Worm (Caenorhabditis elegans) whole organism, late embryonic: ENCODE data around the gene F35H8.2.
A peak's percentile ranks its signal among the peaks of the same experiment; 100 is the strongest.

Experiments
- C38D4.7 ChIP-seq: fragments of 200-800 bp; sonication (Bioruptor generic); optimal IDR thresholded peaks from 2 replicates; lab custom pipeline; 2018; ENCODE audit warnings: mild to moderate bottlenecking, missing genetic modification characterization, moderate library complexity, missing compliant biosample characterization
- F13H6.1 ChIP-seq: sonication (generic microtip); optimal IDR thresholded peaks from 2 replicates; lab custom pipeline; 2016; ENCODE audit warnings: missing genetic modification characterization, missing compliant biosample characterization
- K02D7.2 ChIP-seq: sonication (generic microtip); optimal IDR thresholded peaks from 2 replicates; lab custom pipeline; 2017; ENCODE audit warnings: mild to moderate bottlenecking, missing genetic modification characterization, missing compliant biosample characterization
- K09A11.1 ChIP-seq: sonication (generic microtip); optimal IDR thresholded peaks from 2 replicates; lab custom pipeline; 2017; ENCODE audit warnings: antibody characterized with exemption, mild to moderate bottlenecking, missing genetic modification characterization, missing compliant biosample characterization; ENCODE audit not compliant: insufficient read depth
- T23F11.4 ChIP-seq: fragments of 200-800 bp; sonication (Bioruptor generic); optimal IDR thresholded peaks from 2 replicates; lab custom pipeline; 2018; ENCODE audit warnings: mild to moderate bottlenecking, missing genetic modification characterization, missing compliant biosample characterization
- ahr-1 ChIP-seq: sonication (generic microtip); optimal IDR thresholded peaks from 2 replicates; lab custom pipeline; 2016; ENCODE audit warnings: missing genetic modification characterization, missing compliant biosample characterization
- ceh-14 ChIP-seq: sonication (generic microtip); optimal IDR thresholded peaks from 2 replicates; lab custom pipeline; 2016; ENCODE audit warnings: missing genotype, missing genetic modification characterization, missing compliant biosample characterization
- ceh-18 ChIP-seq: sonication (generic microtip); optimal IDR thresholded peaks from 2 replicates; lab custom pipeline; 2016; ENCODE audit warnings: missing genetic modification characterization, missing compliant biosample characterization
- ceh-2 ChIP-seq: sonication (generic microtip); optimal IDR thresholded peaks from 2 replicates; lab custom pipeline; 2016; ENCODE audit warnings: missing genotype, missing genetic modification characterization, missing compliant biosample characterization
- ceh-24 ChIP-seq: sonication (generic microtip); optimal IDR thresholded peaks from 2 replicates; lab custom pipeline; 2016; ENCODE audit warnings: mild to moderate bottlenecking, missing genetic modification characterization, missing compliant biosample characterization
- ceh-31 ChIP-seq: sonication (generic microtip); optimal IDR thresholded peaks from 2 replicates; lab custom pipeline; 2016; ENCODE audit warnings: missing genetic modification characterization, missing compliant biosample characterization
- ceh-34 ChIP-seq: sonication (generic microtip); optimal IDR thresholded peaks from 2 replicates; lab custom pipeline; 2016; ENCODE audit warnings: mild to moderate bottlenecking, missing genetic modification characterization, missing compliant biosample characterization
- ceh-45 ChIP-seq: fragments of 200-800 bp; sonication (Bioruptor generic); IDR thresholded peaks from 2 replicates; pipeline ENCODE4 v1.3.6; 2022; ENCODE audit warnings: missing genetic modification reagents, missing genetic modification characterization, missing compliant biosample characterization
- ceh-48 ChIP-seq: sonication (generic microtip); optimal IDR thresholded peaks from 2 replicates; lab custom pipeline; 2016; ENCODE audit warnings: missing genetic modification characterization, inconsistent platforms, missing compliant biosample characterization
- ceh-6 ChIP-seq: fragments of 200-800 bp; sonication (Bioruptor generic); optimal IDR thresholded peaks from 2 replicates; lab custom pipeline; 2018; ENCODE audit warnings: mild to moderate bottlenecking, missing genetic modification characterization, missing compliant biosample characterization
- ceh-9 ChIP-seq: sonication (generic microtip); optimal IDR thresholded peaks from 2 replicates; lab custom pipeline; 2016; ENCODE audit warnings: mild to moderate bottlenecking, missing genetic modification characterization, inconsistent platforms, missing compliant biosample characterization
- che-1 ChIP-seq: sonication (generic microtip); optimal IDR thresholded peaks from 2 replicates; lab custom pipeline; 2016; ENCODE audit warnings: mild to moderate bottlenecking, missing genetic modification characterization, missing compliant biosample characterization
- dve-1 ChIP-seq: sonication (generic microtip); optimal IDR thresholded peaks from 2 replicates; lab custom pipeline; 2017; ENCODE audit warnings: antibody characterized with exemption, mild to moderate bottlenecking, missing genetic modification characterization, missing compliant biosample characterization
- elt-4 ChIP-seq: sonication (generic microtip); optimal IDR thresholded peaks from 2 replicates; lab custom pipeline; 2016; ENCODE audit warnings: missing genetic modification characterization, missing compliant biosample characterization
- eyg-1 ChIP-seq: sonication (generic microtip); optimal IDR thresholded peaks from 2 replicates; lab custom pipeline; 2016; ENCODE audit warnings: missing genotype, missing genetic modification characterization, missing compliant biosample characterization
- fkh-10 ChIP-seq: fragments of 150-350 bp; optimal IDR thresholded peaks from 2 replicates; lab custom pipeline; 2014; ENCODE audit warnings: missing biosample characterization, missing genetic modification reagents, missing genetic modification characterization
- gmeb-2 ChIP-seq: sonication (generic microtip); optimal IDR thresholded peaks from 2 replicates; lab custom pipeline; 2016; ENCODE audit warnings: missing genetic modification characterization, inconsistent platforms, missing compliant biosample characterization
- hlh-15 ChIP-seq: sonication (generic microtip); optimal IDR thresholded peaks from 2 replicates; lab custom pipeline; 2016; ENCODE audit warnings: missing genetic modification characterization, missing compliant biosample characterization
- hlh-6 ChIP-seq: sonication (generic microtip); optimal IDR thresholded peaks from 2 replicates; lab custom pipeline; 2016; ENCODE audit warnings: missing genotype, missing genetic modification characterization, missing compliant biosample characterization
- hlh-8 ChIP-seq: sonication (generic microtip); optimal IDR thresholded peaks from 2 replicates; lab custom pipeline; 2016; ENCODE audit warnings: missing genotype, missing genetic modification characterization, missing compliant biosample characterization
- lim-6 ChIP-seq: sonication (generic microtip); optimal IDR thresholded peaks from 2 replicates; lab custom pipeline; 2016; ENCODE audit warnings: missing genetic modification characterization, missing compliant biosample characterization
- mec-3 ChIP-seq: sonication (generic microtip); optimal IDR thresholded peaks from 2 replicates; lab custom pipeline; 2016; ENCODE audit warnings: borderline replicate concordance, missing genetic modification characterization, missing compliant biosample characterization
- nfya-1 ChIP-seq: sonication (generic microtip); optimal IDR thresholded peaks from 2 replicates; lab custom pipeline; 2017; ENCODE audit warnings: missing genetic modification characterization, mild to moderate bottlenecking, missing compliant biosample characterization, antibody characterized with exemption, moderate library complexity
- nhr-11 ChIP-seq: fragments of 150-350 bp; optimal IDR thresholded peaks from 2 replicates; lab custom pipeline; 2014; ENCODE audit warnings: missing biosample characterization, missing genetic modification characterization
- nhr-232 ChIP-seq: sonication (generic microtip); optimal IDR thresholded peaks from 2 replicates; lab custom pipeline; 2016; ENCODE audit warnings: missing genetic modification characterization, missing compliant biosample characterization
- npax-4 ChIP-seq: sonication (generic microtip); optimal IDR thresholded peaks from 2 replicates; lab custom pipeline; 2016; ENCODE audit warnings: missing genetic modification characterization, missing compliant biosample characterization
- pag-3 ChIP-seq: sonication (generic microtip); optimal IDR thresholded peaks from 2 replicates; lab custom pipeline; 2016; ENCODE audit warnings: missing compliant biosample characterization, missing genetic modification characterization, borderline replicate concordance
- pha-4 ChIP-seq: fragments of 150-350 bp; optimal IDR thresholded peaks from 2 replicates; lab custom pipeline; 2018; ENCODE audit warnings: missing biosample characterization, missing genetic modification reagents, missing genetic modification characterization
- pqm-1 ChIP-seq: sonication (generic microtip); optimal IDR thresholded peaks from 2 replicates; lab custom pipeline; 2016; ENCODE audit warnings: missing genetic modification characterization, missing compliant biosample characterization
- pros-1 ChIP-seq: fragments of 150-350 bp; optimal IDR thresholded peaks from 2 replicates; lab custom pipeline; 2014; ENCODE audit warnings: missing biosample characterization, missing genetic modification reagents, missing genetic modification characterization
- ref-2 ChIP-seq: sonication (generic microtip); optimal IDR thresholded peaks from 2 replicates; lab custom pipeline; 2016; ENCODE audit warnings: missing genetic modification characterization, missing compliant biosample characterization
- rnt-1 ChIP-seq: sonication (generic microtip); optimal IDR thresholded peaks from 2 replicates; lab custom pipeline; 2016; ENCODE audit warnings: missing genetic modification characterization, missing compliant biosample characterization
- sox-2 ChIP-seq: fragments of 200-800 bp; sonication (Bioruptor generic); IDR thresholded peaks from 2 replicates; pipeline ENCODE4 v1.3.6; 2022; ENCODE audit warnings: missing genetic modification reagents, missing genetic modification characterization, missing compliant biosample characterization
- tbx-2 ChIP-seq: sonication (generic microtip); optimal IDR thresholded peaks from 2 replicates; lab custom pipeline; 2016; ENCODE audit warnings: missing genetic modification characterization, missing compliant biosample characterization
- unc-3 ChIP-seq, 2 experiments: fragments of 200-800 bp in 1 of 2; sonication (Bioruptor generic) in 1 of 2; sonication (generic microtip) in 1 of 2; conservative IDR thresholded peaks in 1 of 2; optimal IDR thresholded peaks in 1 of 2; 2 replicates each; pipeline versions ENCODE4 v1.3.6 to Lab custom; 2016 to 2022; ENCODE audit warnings: missing compliant biosample characterization in 2 of 2, missing genetic modification characterization in 2 of 2, missing genetic modification reagents in 1 of 2
- unc-42 ChIP-seq: sonication (generic microtip); optimal IDR thresholded peaks from 2 replicates; lab custom pipeline; 2016; ENCODE audit warnings: missing genotype, missing genetic modification characterization, missing compliant biosample characterization

Gene F35H8.2

ce11 chrII:9566045-9566444 lies 10.7 kb downstream of the F35H8.2 start (continued):
- TF ChIP-seq ahr-1 (peak; percentile 67), F13H6.1 (tag; lab: Kevin White, UChicago) (peak; percentile 68), ceh-34 (peak; percentile 80), elt-4 (tag; lab: Kevin White, UChicago) (no peak), dve-1 (peak; percentile 83), ceh-48 (peak; percentile 73), nhr-11 (tag; lab: Kevin White, UChicago) (no peak), hlh-8 (tag; lab: Kevin White, UChicago) (peak; percentile 49), nfya-1 (tag; lab: Kevin White, UChicago) (peak; percentile 53), pha-4 (tag; lab: Kevin White, UChicago) (no peak), mec-3 (tag; lab: Kevin White, UChicago) (peak; percentile 10), npax-4 (tag; lab: Kevin White, UChicago) (peak; percentile 79), pag-3 (peak; percentile 68), che-1 (tag; lab: Kevin White, UChicago) (peak; percentile 89), hlh-6 (tag; lab: Kevin White, UChicago) (peak; percentile 93), ceh-2 (tag; lab: Kevin White, UChicago) (peak; percentile 60), rnt-1 (peak; percentile 63), ceh-45 (peak; percentile 83), C38D4.7 (peak; percentile 84), ceh-6 (GFP tag; lab: Kevin White, UChicago) (peak; percentile 88), ceh-9 (tag; lab: Kevin White, UChicago) (peak; percentile 74), unc-3 (GFP tag; conservative IDR thresholded peaks at IDR 0.05; lab: Robert Waterston, UW) (peak; percentile 80), unc-3 (tag; optimal IDR thresholded peaks at IDR 0.05; lab: Kevin White, UChicago) (peak; percentile 63), hlh-15 (tag; lab: Kevin White, UChicago) (peak; percentile 77), gmeb-2 (tag; lab: Kevin White, UChicago) (peak; percentile 81), K09A11.1 (tag; lab: Kevin White, UChicago) (peak; percentile 83), nhr-232 (tag; lab: Kevin White, UChicago) (peak; percentile 89), T23F11.4 (GFP tag; lab: Kevin White, UChicago) (peak; percentile 80)

DNA sequence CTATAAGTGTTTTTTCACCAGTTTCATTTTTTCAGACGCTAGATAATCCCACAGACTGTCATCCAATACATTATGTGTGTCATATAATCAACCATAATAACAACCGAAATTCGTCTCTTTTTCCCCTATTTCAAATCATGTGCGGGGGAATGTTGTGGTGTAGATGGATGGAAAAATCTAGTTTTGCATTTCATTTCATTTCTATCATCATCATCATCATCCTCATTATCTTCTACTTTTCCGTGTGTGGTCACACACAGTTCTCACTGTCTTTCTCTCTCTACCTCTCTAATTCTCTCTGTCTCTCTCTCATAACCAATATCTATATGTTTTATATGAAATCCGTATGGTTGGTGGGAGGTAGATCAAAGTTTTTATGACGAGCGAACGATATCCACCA lies 18.1 kb downstream of the F35H8.2 start:
- TF ChIP-seq eyg-1 (tag; lab: Kevin White, UChicago) (no peak), ceh-48 (no peak), pqm-1 (tag; lab: Kevin White, UChicago) (no peak), ceh-31 (tag; lab: Kevin White, UChicago) (peak; percentile 7), nfya-1 (tag; lab: Kevin White, UChicago) (peak; percentile 20), K02D7.2 (tag; lab: Kevin White, UChicago) (no peak), ceh-6 (GFP tag; lab: Kevin White, UChicago) (no peak), lim-6 (tag; lab: Kevin White, UChicago) (no peak), ceh-24 (tag; lab: Kevin White, UChicago) (no peak), ahr-1 (no peak), pag-3 (no peak), fkh-10 (GFP tag; lab: Kevin White, UChicago) (no peak), hlh-6 (tag; lab: Kevin White, UChicago) (no peak)

ce11 chrII:9574406-9574805 lies 19.1 kb downstream of the F35H8.2 start:
- TF ChIP-seq nfya-1 (tag; lab: Kevin White, UChicago) (peak; percentile 13), ceh-45 (no peak), ceh-18 (tag; lab: Kevin White, UChicago) (no peak), ceh-31 (tag; lab: Kevin White, UChicago) (peak; percentile 90), gmeb-2 (tag; lab: Kevin White, UChicago) (no peak), ceh-6 (GFP tag; lab: Kevin White, UChicago) (no peak), ref-2 (tag; lab: Kevin White, UChicago) (peak; percentile 60), tbx-2 (tag; lab: Kevin White, UChicago) (peak; percentile 8), ceh-14 (tag; lab: Kevin White, UChicago) (no peak), pros-1 (peak; percentile 81), unc-42 (tag; lab: Kevin White, UChicago) (no peak), fkh-10 (GFP tag; lab: Kevin White, UChicago) (no peak), ceh-24 (tag; lab: Kevin White, UChicago) (no peak), dve-1 (no peak), sox-2 (GFP tag; lab: Robert Waterston, UW) (peak; percentile 81), ceh-34 (no peak)
- TF ChIP-seq, all 69 proteins: peak for 6
